Worm (Caenorhabditis elegans): ENCODE results near the gene F53F4.17.

DNA sequence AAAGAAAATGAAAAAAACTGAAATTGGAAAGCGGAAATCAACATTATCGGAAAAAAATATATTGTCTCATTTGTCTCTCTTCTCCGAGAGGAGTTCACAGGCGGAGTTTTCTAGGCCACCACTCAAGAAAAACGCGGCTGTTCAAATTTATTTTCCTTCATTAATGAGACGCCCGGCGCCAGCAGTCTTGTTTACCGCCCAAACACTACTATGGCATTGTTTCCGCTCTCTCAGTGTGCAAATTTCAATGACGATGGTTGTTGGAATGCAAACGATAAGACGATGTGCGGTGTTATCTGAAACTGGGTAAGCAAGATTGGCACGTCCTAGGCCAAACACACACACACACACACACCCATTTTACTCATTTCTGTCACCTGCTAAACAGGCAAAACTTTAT is 31.3 kb upstream of the F53F4.17 start, which contains the start of gene cav-2:
- TF ChIP-seq fos-1 (tag; optimal IDR thresholded peaks at IDR 0.05) (peak; percentile 87), snpc-4 (tag; optimal IDR thresholded peaks at IDR 0.05) (peak; percentile 62), sem-4 (tag; optimal IDR thresholded peaks at IDR 0.05) (peak; percentile 59), zag-1 (tag; optimal IDR thresholded peaks at IDR 0.05) (no peak), nhr-12 (tag; optimal IDR thresholded peaks at IDR 0.05) (no peak), ama-1 (optimal IDR thresholded peaks at IDR 0.05) (no peak), unc-62 (GFP tag; optimal IDR thresholded peaks at IDR 0.05) (no peak), mdl-1 (tag; optimal IDR thresholded peaks at IDR 0.05) (peak in 1 of 2 experiments; percentile 13), lin-11 (tag; optimal IDR thresholded peaks at IDR 0.05) (peak; percentile 34), F13H6.1 (tag; optimal IDR thresholded peaks at IDR 0.05) (peak; percentile 81), lsy-2 (tag; optimal IDR thresholded peaks at IDR 0.05) (peak; percentile 58 to 83)

All from whole organism, L2 larva.